Worm (Caenorhabditis elegans): ENCODE results near the gene sri-77.
A peak's percentile ranks its signal among the peaks of the same experiment; 100 is the strongest.

sri-77 gene

ce11 chrII:2586861-2587554 is 18.2 kb downstream of the sri-77 start, which contains the start of the genes F33H12.7 and sri-39:
TSS of gene F33H12.7 (minus strand) at chrII:2586911.
TSS of gene sri-39 (plus strand) at chrII:2587504.
- no peak for TF ChIP-seq mab-9 (GFP tag; IDR thresholded peaks at IDR 0.05)
- no peak for TF ChIP-seq C34B4.2 (tag; optimal IDR thresholded peaks at IDR 0.05)
- TF ChIP-seq hlh-4 (tag; optimal IDR thresholded peaks at IDR 0.05) = no peak
- TF ChIP-seq ceh-90 (tag; optimal IDR thresholded peaks at IDR 0.05) = no peak
- TF ChIP-seq elt-2 (tag; optimal IDR thresholded peaks at IDR 0.05) = peak; percentile 96
- TF ChIP-seq unc-62 (GFP tag; optimal IDR thresholded peaks at IDR 0.05) = no peak
- TF ChIP-seq nhr-11 (tag; optimal IDR thresholded peaks at IDR 0.05) = no peak
- no peak for TF ChIP-seq zag-1 (tag; optimal IDR thresholded peaks at IDR 0.05)
- no peak for TF ChIP-seq dsc-1 (tag; optimal IDR thresholded peaks at IDR 0.05)
- no peak for TF ChIP-seq snpc-4 (tag; optimal IDR thresholded peaks at IDR 0.05)
- TF ChIP-seq fos-1 (tag; optimal IDR thresholded peaks at IDR 0.05) = no peak
- no peak for TF ChIP-seq ceh-63 (GFP tag; optimal IDR thresholded peaks at IDR 0.05)
- no peak for TF ChIP-seq nhr-47 (tag; optimal IDR thresholded peaks at IDR 0.05)
- peak; percentile 52 for TF ChIP-seq jun-1 (tag; optimal IDR thresholded peaks at IDR 0.05)
- no peak for TF ChIP-seq lin-39 (tag; optimal IDR thresholded peaks at IDR 0.05)
- no peak for TF ChIP-seq ces-1 (GFP tag; optimal IDR thresholded peaks at IDR 0.05)
- no peak for TF ChIP-seq nhr-237 (tag; optimal IDR thresholded peaks at IDR 0.05)
- TF ChIP-seq unc-130 (tag; optimal IDR thresholded peaks at IDR 0.05) = no peak
- no peak for TF ChIP-seq nhr-84 (tag; optimal IDR thresholded peaks at IDR 0.05)
- TF ChIP-seq alr-1 (tag; optimal IDR thresholded peaks at IDR 0.05; ENCODE audit: borderline replicate concordance) = no peak
- TF ChIP-seq ceh-82 (tag; optimal IDR thresholded peaks at IDR 0.05) = no peak
- TF ChIP-seq swsn-7 (tag; optimal IDR thresholded peaks at IDR 0.05) = no peak
- no peak for TF ChIP-seq blmp-1 (tag; optimal IDR thresholded peaks at IDR 0.05)
- TF ChIP-seq efl-1 (optimal IDR thresholded peaks at IDR 0.05) = no peak
- TF ChIP-seq efl-1 (GFP tag; optimal IDR thresholded peaks at IDR 0.05 in 1 of 2) = peak in 1 of 2 experiments; percentile 74
- TF ChIP-seq lin-35 (GFP tag; optimal IDR thresholded peaks at IDR 0.05) = peak in 1 of 2 experiments; percentile 12
- no peak for TF ChIP-seq pax-3 (tag; optimal IDR thresholded peaks at IDR 0.05)
- TF ChIP-seq egl-13 (tag; optimal IDR thresholded peaks at IDR 0.05) = no peak
- TF ChIP-seq lsy-2 (tag; optimal IDR thresholded peaks at IDR 0.05) = no peak
- TF ChIP-seq ceh-8 (GFP tag; optimal IDR thresholded peaks at IDR 0.05) = no peak
- TF ChIP-seq ztf-4 (tag; optimal IDR thresholded peaks at IDR 0.05) = no peak
- no peak for TF ChIP-seq tlp-1 (tag; optimal IDR thresholded peaks at IDR 0.05)
- no peak for TF ChIP-seq nhr-76 (tag; optimal IDR thresholded peaks at IDR 0.05)

DNA sequence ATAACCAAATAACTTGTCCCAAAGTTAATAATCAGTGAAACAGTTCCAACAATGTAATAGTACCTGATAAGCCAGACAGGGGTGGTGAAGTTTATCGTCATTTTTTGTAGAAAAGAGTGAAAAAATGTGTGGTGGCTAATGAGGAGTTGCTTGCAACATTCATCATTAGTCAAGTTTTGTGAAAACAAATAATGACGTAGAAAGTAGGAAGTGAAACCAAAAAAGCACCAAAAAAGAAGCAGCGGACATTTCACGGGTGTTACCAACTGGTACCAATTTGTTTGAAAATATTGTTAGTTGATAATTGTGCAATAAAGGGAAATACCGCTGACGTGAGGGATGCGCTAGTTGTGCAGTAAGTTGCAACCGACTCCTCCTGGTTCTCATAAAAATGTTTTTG is 19.7 kb downstream of the sri-77 start, which contains the start of gene sri-36:
Gene sri-36 (minus strand): TSS at position 101 of the 400 bp plus-strand sequence.
- TF ChIP-seq alr-1 (tag; optimal IDR thresholded peaks at IDR 0.05; ENCODE audit: borderline replicate concordance) = no peak
- TF ChIP-seq fos-1 (tag; optimal IDR thresholded peaks at IDR 0.05) = no peak
- no peak for TF ChIP-seq ceh-90 (tag; optimal IDR thresholded peaks at IDR 0.05)
- no peak for TF ChIP-seq mdl-1 (tag; optimal IDR thresholded peaks at IDR 0.05)
- TF ChIP-seq nhr-20 (tag; optimal IDR thresholded peaks at IDR 0.05) = no peak
- TF ChIP-seq nhr-12 (tag; optimal IDR thresholded peaks at IDR 0.05) = no peak
- TF ChIP-seq nhr-47 (tag; optimal IDR thresholded peaks at IDR 0.05) = no peak
- no peak for TF ChIP-seq pax-3 (tag; optimal IDR thresholded peaks at IDR 0.05)
- no peak for TF ChIP-seq grh-1 (GFP tag; IDR thresholded peaks at IDR 0.05)
- TF ChIP-seq aha-1 (tag; optimal IDR thresholded peaks at IDR 0.05) = no peak
- no peak for TF ChIP-seq nhr-85 (tag)
- no peak for TF ChIP-seq lin-14 (GFP tag; optimal IDR thresholded peaks at IDR 0.05)
- no peak for TF ChIP-seq elt-2 (tag; optimal IDR thresholded peaks at IDR 0.05)
- TF ChIP-seq unc-30 (tag; optimal IDR thresholded peaks at IDR 0.05) = no peak
- no peak for TF ChIP-seq ama-1 (optimal IDR thresholded peaks at IDR 0.05)
